Comparison of ENCODE assay signal across 1 fruit fly cellular context in genomic region chr3R:9013765-9014380, dm6.
TF ChIP-seq lines count a peak whose summit lies in the region.

No protein-coding gene starts in this region.

TF ChIP-seq in whole organism, embryonic, 481 proteins besides CTCF, POLR2A, EP300 and RAD21 (continued from another document):
- TF ChIP-seq CG13624 (GFP tag; optimal IDR thresholded peaks at IDR 0.05; lab: Kevin White, UChicago) (peak; percentile 80), ems (GFP tag; optimal IDR thresholded peaks at IDR 0.05; lab: Kevin White, UChicago) (peak; percentile 46), CG4617 (GFP tag; optimal IDR thresholded peaks at IDR 0.05; lab: Kevin White, UChicago; ENCODE audit: borderline replicate concordance) (peak; percentile 83), hkb (optimal IDR thresholded peaks at IDR 0.05; lab: Kevin White, UChicago) (peak; percentile 33), hkb (GFP tag; IDR thresholded peaks at IDR 0.05; lab: Robert Waterston, UW) (0 out of 2 replicates have a peak, but pooled peaks have one; percentile 12), Dip3 (GFP tag; optimal IDR thresholded peaks at IDR 0.05; lab: Kevin White, UChicago) (peak; percentile 58), Sox100B (GFP tag; optimal IDR thresholded peaks at IDR 0.05; lab: Kevin White, UChicago) (no peak), CG15601 (tag; optimal IDR thresholded peaks at IDR 0.05; lab: Kevin White, UChicago) (peak; percentile 28), CG9932 (GFP tag; IDR thresholded peaks at IDR 0.05; lab: Robert Waterston, UW) (peak; percentile 58), CG1603 (tag; optimal IDR thresholded peaks at IDR 0.05; lab: Kevin White, UChicago) (peak; percentile 70), HLH54F (GFP tag; optimal IDR thresholded peaks at IDR 0.05; lab: Kevin White, UChicago) (peak; percentile 42), cwo (GFP tag; optimal IDR thresholded peaks at IDR 0.05; lab: Kevin White, UChicago) (peak; percentile 63), ERR (GFP tag; optimal IDR thresholded peaks at IDR 0.05; lab: Kevin White, UChicago) (peak; percentile 24), trem (tag; optimal IDR thresholded peaks at IDR 0.05; lab: Kevin White, UChicago) (peak; percentile 39), slou (GFP tag; optimal IDR thresholded peaks at IDR 0.05; lab: Kevin White, UChicago) (no peak), B-H2 (GFP tag; optimal IDR thresholded peaks at IDR 0.05; lab: Kevin White, UChicago) (peak; percentile 58), danr (GFP tag; IDR thresholded peaks at IDR 0.05; lab: Robert Waterston, UW) (no peak), crp (GFP tag; optimal IDR thresholded peaks at IDR 0.05; lab: Kevin White, UChicago) (peak in 1 of 2 experiments; percentile 46), tx (GFP tag; optimal IDR thresholded peaks at IDR 0.05; lab: Kevin White, UChicago) (peak; percentile 40), CG12659 (GFP tag; optimal IDR thresholded peaks at IDR 0.05; lab: Kevin White, UChicago) (peak; percentile 61), CG18011 (GFP tag; optimal IDR thresholded peaks at IDR 0.05; lab: Kevin White, UChicago) (peak; percentile 21), sisA (GFP tag; IDR thresholded peaks at IDR 0.05; lab: Robert Waterston, UW) (peak; percentile 35; the same call in 1 of the 2 replicates), CG2889 (GFP tag; IDR thresholded peaks at IDR 0.05; lab: Robert Waterston, UW) (no peak), CG12391 (tag; optimal IDR thresholded peaks at IDR 0.05; lab: Kevin White, UChicago) (peak; percentile 42), tin (GFP tag; optimal IDR thresholded peaks at IDR 0.05; lab: Kevin White, UChicago) (peak; percentile 43), caup (GFP tag; optimal IDR thresholded peaks at IDR 0.05; lab: Kevin White, UChicago; ENCODE audit: severe bottlenecking) (peak; percentile 31), CG2116 (GFP tag; optimal IDR thresholded peaks at IDR 0.05; lab: Kevin White, UChicago) (peak; percentile 38), NC2β (GFP tag; optimal IDR thresholded peaks at IDR 0.05; lab: Kevin White, UChicago) (peak; percentile 27), CG12769 (tag; optimal IDR thresholded peaks at IDR 0.05; lab: Kevin White, UChicago) (no peak), CG30403 (GFP tag; optimal IDR thresholded peaks at IDR 0.05; lab: Kevin White, UChicago) (peak; percentile 50), dysf (GFP tag; IDR thresholded peaks at IDR 0.05; lab: Robert Waterston, UW) (peak; percentile 49; the same call in 1 of the 3 replicates), CG11696 (GFP tag; IDR thresholded peaks at IDR 0.05; lab: Robert Waterston, UW) (peak; percentile 97), Ssrp (tag; optimal IDR thresholded peaks at IDR 0.05; lab: Kevin White, UChicago) (peak; percentile 3), h (optimal IDR thresholded peaks at IDR 0.05; lab: Kevin White, UChicago) (no peak), vfl (GFP tag; optimal IDR thresholded peaks at IDR 0.05; lab: Kevin White, UChicago) (peak; percentile 36), CG13123 (GFP tag; optimal IDR thresholded peaks at IDR 0.05; lab: Kevin White, UChicago) (peak; percentile 49), Drgx (GFP tag; IDR thresholded peaks at IDR 0.05; lab: Robert Waterston, UW) (peak; percentile 12), CG10147 (GFP tag; optimal IDR thresholded peaks at IDR 0.05; lab: Kevin White, UChicago) (peak; percentile 7), CG8281 (tag; optimal IDR thresholded peaks at IDR 0.05; lab: Kevin White, UChicago) (no peak), Lim3 (GFP tag; IDR thresholded peaks at IDR 0.05; lab: Robert Waterston, UW) (no peak), fd64A (GFP tag; optimal IDR thresholded peaks at IDR 0.05; lab: Kevin White, UChicago) (no peak), slp2 (GFP tag; optimal IDR thresholded peaks at IDR 0.05; lab: Kevin White, UChicago) (peak; percentile 47), chinmo (GFP tag; IDR thresholded peaks at IDR 0.05; lab: Robert Waterston, UW; ENCODE audit: partially characterized antibody) (peak; percentile 46; the same call in 1 of the 4 replicates), sob (GFP tag; IDR thresholded peaks at IDR 0.05; lab: Robert Waterston, UW) (peak; percentile 31; the same call in 1 of the 2 replicates), CG2712 (tag; optimal IDR thresholded peaks at IDR 0.05; lab: Kevin White, UChicago) (peak; percentile 49), chn (GFP tag; optimal IDR thresholded peaks at IDR 0.05; lab: Kevin White, UChicago) (peak; percentile 64), CG4328 (GFP tag; optimal IDR thresholded peaks at IDR 0.05; lab: Kevin White, UChicago) (peak; percentile 12), Ets65A (GFP tag; lab: Kevin White, UChicago) (peak; percentile 78), insv (GFP tag; optimal IDR thresholded peaks at IDR 0.05; lab: Kevin White, UChicago) (peak in 1 of 2 experiments; percentile 15), CG18619 (GFP tag; optimal IDR thresholded peaks at IDR 0.05; lab: Kevin White, UChicago) (peak; percentile 46), Atf6 (GFP tag; IDR thresholded peaks at IDR 0.05; lab: Robert Waterston, UW) (peak; percentile 39; the same call in 1 of the 2 replicates), CG13296 (GFP tag; optimal IDR thresholded peaks at IDR 0.05; lab: Kevin White, UChicago) (peak; percentile 33), CG2120 (GFP tag; optimal IDR thresholded peaks at IDR 0.05; lab: Kevin White, UChicago) (peak; percentile 73), sna (GFP tag; IDR thresholded peaks at IDR 0.05; lab: Robert Waterston, UW; ENCODE audit: partially characterized antibody) (0 out of 2 replicates have a peak, but pooled peaks have one; percentile 46), CG7357 (GFP tag; IDR thresholded peaks at IDR 0.05; lab: Robert Waterston, UW) (no peak), ken (GFP tag; IDR thresholded peaks at IDR 0.05; lab: Robert Waterston, UW) (0 out of 3 replicates have a peak, but pooled peaks have one; percentile 57), corto (GFP tag; optimal IDR thresholded peaks at IDR 0.05; lab: Kevin White, UChicago) (peak; percentile 45), Deaf1 (tag; optimal IDR thresholded peaks at IDR 0.05; lab: Kevin White, UChicago) (no peak), CG15073 (GFP tag; optimal IDR thresholded peaks at IDR 0.05; lab: Kevin White, UChicago) (peak; percentile 96), CrebB (tag; optimal IDR thresholded peaks at IDR 0.05; lab: Kevin White, UChicago) (peak; percentile 24), gro (GFP tag; optimal IDR thresholded peaks at IDR 0.05; lab: Kevin White, UChicago) (peak; percentile 67), Gug (GFP tag; IDR thresholded peaks at IDR 0.05; lab: Robert Waterston, UW) (peak; percentile 31; the same call in 1 of the 4 replicates), CG7987 (GFP tag; optimal IDR thresholded peaks at IDR 0.05; lab: Kevin White, UChicago) (peak; percentile 65), CG9797 (GFP tag; optimal IDR thresholded peaks at IDR 0.05; lab: Kevin White, UChicago) (no peak), CG9817 (tag; optimal IDR thresholded peaks at IDR 0.05; lab: Kevin White, UChicago) (peak; percentile 28), CG16863 (GFP tag; optimal IDR thresholded peaks at IDR 0.05; lab: Kevin White, UChicago) (peak; percentile 38), dpn (GFP tag; optimal IDR thresholded peaks at IDR 0.05; lab: Kevin White, UChicago) (peak; percentile 57 to 62), CG33213 (GFP tag; optimal IDR thresholded peaks at IDR 0.05; lab: Kevin White, UChicago) (peak; percentile 22), zfh1 (GFP tag; IDR thresholded peaks at IDR 0.05; lab: Robert Waterston, UW) (peak; percentile 71), CG6765 (GFP tag; optimal IDR thresholded peaks at IDR 0.05; lab: Kevin White, UChicago) (peak; percentile 9), rib (GFP tag; IDR thresholded peaks at IDR 0.05; lab: Robert Waterston, UW) (peak; percentile 65; the same call in 1 of the 2 replicates), CG18262 (tag; optimal IDR thresholded peaks at IDR 0.05; lab: Kevin White, UChicago) (peak; percentile 37), CG4424 (GFP tag; optimal IDR thresholded peaks at IDR 0.05; lab: Kevin White, UChicago) (peak; percentile 25), CG17186 (GFP tag; optimal IDR thresholded peaks at IDR 0.05; lab: Kevin White, UChicago) (peak; percentile 35), sens (GFP tag; lab: Kevin White, UChicago) (peak; percentile 93), Chrac-16 (GFP tag; optimal IDR thresholded peaks at IDR 0.05; lab: Kevin White, UChicago) (peak; percentile 51), CG4282 (GFP tag; optimal IDR thresholded peaks at IDR 0.05; lab: Kevin White, UChicago) (no peak), peb (GFP tag; IDR thresholded peaks at IDR 0.05; lab: Robert Waterston, UW) (0 out of 2 replicates have a peak, but pooled peaks have one; percentile 6), Bteb2 (GFP tag; optimal IDR thresholded peaks at IDR 0.05; lab: Kevin White, UChicago) (peak; percentile 60), Nf-YC (tag; optimal IDR thresholded peaks at IDR 0.05; lab: Kevin White, UChicago) (peak; percentile 67), Fer2 (tag; optimal IDR thresholded peaks at IDR 0.05; lab: Kevin White, UChicago) (no peak), E2f2 (GFP tag; IDR thresholded peaks at IDR 0.05; lab: Robert Waterston, UW) (peak; percentile 35; the same call in 1 of the 2 replicates), CG8944 (GFP tag; optimal IDR thresholded peaks at IDR 0.05; lab: Kevin White, UChicago) (peak; percentile 47), CG9609 (GFP tag; optimal IDR thresholded peaks at IDR 0.05; lab: Kevin White, UChicago) (peak; percentile 72), bab2 (GFP tag; optimal IDR thresholded peaks at IDR 0.05; lab: Kevin White, UChicago) (peak; percentile 38), CG5245 (GFP tag; optimal IDR thresholded peaks at IDR 0.05; lab: Kevin White, UChicago) (peak; percentile 32), Opbp (GFP tag; IDR thresholded peaks at IDR 0.05; lab: Robert Waterston, UW; ENCODE audit: partially characterized antibody) (0 out of 3 replicates have a peak, but pooled peaks have one; percentile 45), lola (GFP tag; optimal IDR thresholded peaks at IDR 0.05; lab: Kevin White, UChicago) (peak in 1 of 3 experiments; percentile 32), CG17361 (GFP tag; IDR thresholded peaks at IDR 0.05; lab: Robert Waterston, UW) (peak; percentile 26; the same call in 1 of the 3 replicates), CG7556 (GFP tag; optimal IDR thresholded peaks at IDR 0.05; lab: Kevin White, UChicago) (peak; percentile 66), CG32532 (GFP tag; IDR thresholded peaks at IDR 0.05; lab: Robert Waterston, UW) (peak; percentile 34; the same call in 1 of the 2 replicates), Fer1 (GFP tag; optimal IDR thresholded peaks at IDR 0.05; lab: Kevin White, UChicago) (peak; percentile 81), Stat92E (GFP tag; optimal IDR thresholded peaks at IDR 0.05; lab: Kevin White, UChicago) (no peak), maf-S (GFP tag; optimal IDR thresholded peaks at IDR 0.05; lab: Kevin White, UChicago) (peak; percentile 65), dm (GFP tag; optimal IDR thresholded peaks at IDR 0.05; lab: Kevin White, UChicago) (peak; percentile 50), kni (GFP tag; optimal IDR thresholded peaks at IDR 0.05; lab: Kevin White, UChicago) (peak; percentile 57), Lpt (GFP tag; optimal IDR thresholded peaks at IDR 0.05; lab: Kevin White, UChicago) (no peak), CG12744 (GFP tag; optimal IDR thresholded peaks at IDR 0.05; lab: Kevin White, UChicago) (peak; percentile 27), unpg (GFP tag; optimal IDR thresholded peaks at IDR 0.05; lab: Kevin White, UChicago) (peak; percentile 43), CG9215 (GFP tag; IDR thresholded peaks at IDR 0.05; lab: Robert Waterston, UW) (peak; percentile 47; the same call in 1 of the 2 replicates), Six4 (GFP tag; optimal IDR thresholded peaks at IDR 0.05; lab: Kevin White, UChicago) (peak; percentile 57), Dp (GFP tag; optimal IDR thresholded peaks at IDR 0.05; lab: Kevin White, UChicago) (peak; percentile 23), pum (GFP tag; optimal IDR thresholded peaks at IDR 0.05; lab: Kevin White, UChicago) (peak; percentile 28), mam (GFP tag; optimal IDR thresholded peaks at IDR 0.05; lab: Kevin White, UChicago) (peak; percentile 61)
TF ChIP-seq in whole organism, embryonic: peak in this region for 225.
